Worm (Caenorhabditis elegans): Measurements from ENCODE around the gene R07B7.10.
"Not testable (repeated sequence)": the region's sequence is repeated elsewhere in the genome, so short reads cannot be mapped to it uniquely, and the experiment has no call there.

The R07B7.10 gene

DNA sequence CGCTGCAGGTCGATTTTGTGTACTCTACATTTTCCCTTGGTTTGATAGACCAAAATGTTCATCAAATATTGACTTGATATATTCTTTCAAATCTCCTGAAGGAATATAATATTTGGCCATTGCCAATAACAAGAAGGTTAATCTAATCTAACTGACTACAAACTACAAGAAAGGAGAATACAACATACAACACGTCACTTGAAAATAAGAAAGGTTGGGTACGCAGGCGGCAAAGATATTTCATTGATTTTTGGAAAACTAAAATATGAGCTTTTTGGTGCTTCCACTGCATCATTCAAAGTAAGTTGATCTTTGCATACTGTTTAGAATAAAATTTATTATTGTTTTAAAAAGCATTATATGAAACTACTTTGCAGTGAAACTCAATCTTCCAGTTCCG lies 15.1 kb downstream of the R07B7.10 start, which contains the start of gene nhr-209:
nhr-209 (plus strand) TSS at position 27 of the 400 bp plus-strand sequence.
- TF ChIP-seq W03F9.2 (tag; optimal IDR thresholded peaks at IDR 0.05) (no peak), dao-5 (tag; optimal IDR thresholded peaks at IDR 0.05) (no peak), him-1 (tag; optimal IDR thresholded peaks at IDR 0.05) (no peak)

ce11 chrV:12100794-12101343 lies 17.9 kb downstream of the R07B7.10 start, which contains the start of gene nhr-154:
Gene nhr-154, plus strand, starts transcription at chrV:12101293.
- TF ChIP-seq W03F9.2 (tag; optimal IDR thresholded peaks at IDR 0.05) (peak; percentile 17), dao-5 (tag; optimal IDR thresholded peaks at IDR 0.05) (no peak)

DNA sequence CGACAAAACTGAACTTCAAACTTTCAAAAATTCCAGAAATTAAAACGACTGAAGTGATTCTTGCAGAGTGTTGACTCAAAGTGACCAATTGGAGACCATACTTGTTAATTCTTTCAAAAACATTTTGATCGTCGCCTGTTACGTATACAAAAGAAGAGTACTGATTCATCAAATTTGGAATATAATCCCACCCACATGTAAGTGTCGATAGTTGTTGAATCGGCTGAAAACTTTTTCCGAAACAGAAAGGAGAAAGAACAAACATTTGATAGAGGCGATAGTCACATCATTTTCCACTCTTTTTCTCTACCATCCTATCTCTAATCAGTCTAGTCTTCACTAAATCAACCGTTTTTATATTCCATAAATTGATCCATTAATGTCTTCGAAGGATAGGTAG lies 20.9 kb downstream of the R07B7.10 start, which contains the start of gene nhr-153:
nhr-153 (plus strand) TSS at position 301 of the 400 bp plus-strand sequence.
- TF ChIP-seq him-1 (tag; optimal IDR thresholded peaks at IDR 0.05): no peak
- TF ChIP-seq dao-5 (tag; optimal IDR thresholded peaks at IDR 0.05): no peak
- TF ChIP-seq W03F9.2 (tag; optimal IDR thresholded peaks at IDR 0.05): no peak

DNA sequence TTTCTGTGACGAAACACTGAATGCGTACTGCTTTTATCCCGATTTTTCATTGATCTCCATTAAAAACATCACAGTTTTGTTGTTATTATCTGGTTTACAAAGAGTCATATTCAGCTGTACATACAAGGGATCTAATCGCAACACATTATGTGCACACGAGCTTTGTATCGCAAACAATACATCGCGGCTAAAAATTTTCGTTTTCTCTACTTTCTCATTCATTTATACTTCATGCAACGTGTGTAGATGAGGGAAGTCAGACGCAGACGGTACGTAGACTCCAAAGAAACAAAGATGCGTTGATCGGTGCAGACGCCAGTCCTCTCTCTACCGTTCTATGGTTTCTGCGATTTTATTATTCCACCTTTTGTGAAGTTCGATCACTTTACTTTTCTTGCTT lies 23.8 kb downstream of the R07B7.10 start, which contains the start of gene nhr-136:
nhr-136 (plus strand) TSS at position 301 of the 400 bp plus-strand sequence.
- TF ChIP-seq dao-5 (tag; optimal IDR thresholded peaks at IDR 0.05) (no peak), him-1 (tag; optimal IDR thresholded peaks at IDR 0.05) (no peak), W03F9.2 (tag; optimal IDR thresholded peaks at IDR 0.05) (no peak)

DNA sequence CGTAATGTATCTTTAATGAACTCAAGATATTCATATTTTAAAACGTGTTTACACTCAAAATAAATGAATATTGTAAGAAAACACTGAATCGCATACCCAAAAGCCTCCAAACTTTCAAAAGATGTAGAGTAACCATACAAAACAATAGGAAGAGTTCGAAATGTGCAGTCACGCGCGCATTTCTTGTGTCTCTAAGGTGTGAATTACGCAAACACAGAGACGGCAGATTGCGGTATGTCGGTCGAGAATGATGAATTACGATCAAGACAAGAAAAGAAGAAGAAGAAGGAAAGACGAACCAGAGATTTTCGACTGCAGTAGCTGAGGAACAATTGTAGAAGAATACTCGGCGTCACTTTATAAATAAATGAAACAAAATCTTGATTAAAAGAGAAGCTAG lies 28.4 kb downstream of the R07B7.10 start, which contains the start of gene lhpp-1:
lhpp-1 (minus strand) TSS at position 354 of the 400 bp plus-strand sequence.
- TF ChIP-seq W03F9.2 (tag; optimal IDR thresholded peaks at IDR 0.05) (no peak), him-1 (tag; optimal IDR thresholded peaks at IDR 0.05) (no peak)

DNA sequence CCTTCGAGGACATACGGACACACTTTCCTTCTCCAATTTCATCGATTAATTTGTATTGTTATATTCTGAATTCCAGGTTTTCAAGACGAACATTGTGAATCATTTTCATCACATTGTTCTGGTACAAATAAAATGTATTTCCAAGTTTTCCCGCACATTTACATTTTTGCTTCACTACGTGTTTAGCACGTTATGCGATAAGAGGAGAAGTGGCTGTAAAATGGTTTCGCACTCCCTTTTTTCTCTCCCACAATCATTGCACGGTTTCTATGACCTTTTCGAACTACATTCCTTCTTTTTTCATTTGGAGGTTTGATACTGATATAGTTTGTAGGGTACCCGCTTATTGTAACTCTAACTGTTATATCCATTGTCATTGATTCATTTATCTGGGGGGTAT lies 30.7 kb downstream of the R07B7.10 start:
- TF ChIP-seq W03F9.2 (tag; optimal IDR thresholded peaks at IDR 0.05): no peak
- TF ChIP-seq him-1 (tag; optimal IDR thresholded peaks at IDR 0.05): no peak
- no peak for TF ChIP-seq dao-5 (tag; optimal IDR thresholded peaks at IDR 0.05)

ce11 chrV:12114693-12115092 lies 31.7 kb downstream of the R07B7.10 start, which contains the start of gene spin-1:
Gene spin-1, plus strand, starts transcription at chrV:12114993.
- TF ChIP-seq W03F9.2 (tag; optimal IDR thresholded peaks at IDR 0.05) (no peak), him-1 (tag; optimal IDR thresholded peaks at IDR 0.05) (no peak)

- no peak for TF ChIP-seq him-1 (tag; optimal IDR thresholded peaks at IDR 0.05)
- no peak for TF ChIP-seq W03F9.2 (tag; optimal IDR thresholded peaks at IDR 0.05)
- TF ChIP-seq dao-5 (tag; optimal IDR thresholded peaks at IDR 0.05): no peak
These were observed 32.1 kb downstream of the R07B7.10 start for ce11 chrV:12115150-12115549.

- TF ChIP-seq him-1 (tag; optimal IDR thresholded peaks at IDR 0.05) (no peak), W03F9.2 (tag; optimal IDR thresholded peaks at IDR 0.05) (no peak), dao-5 (tag; optimal IDR thresholded peaks at IDR 0.05) (no peak)
These were observed 34.6 kb downstream of the R07B7.10 start, which contains the start of gene C13C4.8 for ce11 chrV:12117567-12118053. Gene C13C4.8, plus strand, starts transcription at chrV:12118003.

DNA sequence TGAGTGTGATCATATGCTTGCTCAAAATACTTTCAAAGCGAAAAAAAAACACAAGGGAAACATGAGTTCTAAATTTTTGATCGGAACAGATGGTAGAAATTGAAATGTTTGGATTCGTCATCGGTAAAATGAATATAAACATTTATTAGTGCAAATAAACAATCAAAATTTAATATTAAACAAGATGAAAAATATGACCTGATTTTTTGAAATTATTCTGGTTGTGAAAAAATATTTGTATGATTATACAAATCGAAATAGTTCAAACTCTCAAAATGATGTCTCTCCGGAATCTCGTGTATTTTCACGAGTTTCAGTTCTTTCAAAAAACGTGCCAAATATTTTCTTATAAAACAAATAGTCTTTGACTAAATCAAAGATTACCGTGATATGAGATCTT lies 37.4 kb downstream of the R07B7.10 start, which contains the start of gene C13C4.7:
C13C4.7 (minus strand) TSS at position 101 of the 400 bp plus-strand sequence.
- TF ChIP-seq W03F9.2 (tag; optimal IDR thresholded peaks at IDR 0.05): no peak
- TF ChIP-seq dao-5 (tag; optimal IDR thresholded peaks at IDR 0.05): no peak
- TF ChIP-seq him-1 (tag; optimal IDR thresholded peaks at IDR 0.05): no peak

- TF ChIP-seq dao-5 (tag; optimal IDR thresholded peaks at IDR 0.05) (no peak), him-1 (tag; optimal IDR thresholded peaks at IDR 0.05) (no peak), W03F9.2 (tag; optimal IDR thresholded peaks at IDR 0.05) (no peak)
These were observed 38.3 kb downstream of the R07B7.10 start, which contains the start of gene C13C4.6 for ce11 chrV:12121274-12121673. Gene C13C4.6, plus strand, starts transcription at chrV:12121574.

ce11 chrV:12130688-12131087 lies 47.7 kb downstream of the R07B7.10 start, which contains the start of gene C27A7.6:
Gene C27A7.6, minus strand, starts transcription at chrV:12130788.
- not testable (repeated sequence) for TF ChIP-seq dao-5, W03F9.2, him-1 (tag; optimal IDR thresholded peaks at IDR 0.05)

DNA sequence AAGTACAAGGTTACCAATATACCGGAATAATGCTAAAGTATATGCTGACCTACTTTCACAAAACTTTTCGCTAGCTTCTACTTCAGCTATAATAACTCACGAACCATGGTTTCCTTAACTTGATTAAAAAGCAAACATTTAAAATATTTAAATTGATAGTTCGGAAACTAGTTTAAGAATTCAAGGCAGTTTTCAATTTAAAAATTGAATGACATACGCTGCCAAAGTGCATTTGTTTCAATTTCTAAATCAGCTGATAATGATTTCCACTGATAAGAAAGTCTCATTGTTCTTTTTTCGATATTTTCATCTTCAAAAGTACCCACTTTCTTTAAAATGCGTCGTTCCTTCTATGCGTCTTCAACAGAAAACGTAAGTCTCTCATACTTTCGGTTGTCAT lies 48.1 kb downstream of the R07B7.10 start, which contains the start of gene enpp-1:
enpp-1 (plus strand) TSS at position 301 of the 400 bp plus-strand sequence.
- not testable (repeated sequence) for TF ChIP-seq W03F9.2, him-1, dao-5 (tag; optimal IDR thresholded peaks at IDR 0.05)
